Fruit fly (Drosophila melanogaster) whole organism, adult: ENCODE results near the gene CG46463.

ENCODE experiments used
- CG11617 ChIP-seq: fragments of 200-800 bp; sonication (Bioruptor generic); optimal IDR thresholded peaks from 2 replicates; lab custom pipeline; 2017; ENCODE audit warnings: mild to moderate bottlenecking, missing biosample characterization, missing genetic modification reagents, missing genetic modification characterization
- CG7045 ChIP-seq: fragments of 200-800 bp; sonication (Bioruptor generic); optimal IDR thresholded peaks from 2 replicates; lab custom pipeline; 2017; ENCODE audit warnings: missing biosample characterization, mild to moderate bottlenecking, missing genetic modification characterization
- Mnt ChIP-seq: fragments of 200-800 bp; sonication (Bioruptor generic); optimal IDR thresholded peaks from 2 replicates; lab custom pipeline; 2016; ENCODE audit warnings: missing biosample characterization, mild to moderate bottlenecking, missing genetic modification characterization
- bab1 ChIP-seq: fragments of 200-800 bp; sonication (Bioruptor generic); optimal IDR thresholded peaks from 3 replicates; lab custom pipeline; 2019; ENCODE audit warnings: missing biosample characterization, mild to moderate bottlenecking, missing genetic modification characterization, moderate library complexity
- cnc ChIP-seq, 2 experiments: fragments of >200 bp; optimal IDR thresholded peaks; 2 replicates each; lab custom pipeline; 2017
- kay ChIP-seq: fragments of 200-800 bp; sonication (Bioruptor generic); peaks from one replicate; lab custom pipeline; 2016; ENCODE audit warnings: missing biosample characterization, missing genetic modification characterization, borderline replicate concordance
- toe ChIP-seq: fragments of 200-800 bp; sonication (Bioruptor generic); optimal IDR thresholded peaks from 2 replicates; lab custom pipeline; 2016; ENCODE audit warnings: missing biosample characterization, missing genetic modification characterization

- no peak for TF ChIP-seq toe (GFP tag; lab: Kevin White, UChicago)
- TF ChIP-seq Mnt (GFP tag; lab: Kevin White, UChicago) = no peak
- TF ChIP-seq cnc (optimal IDR thresholded peaks at IDR 0.05; lab: Kevin White, UChicago) = no peak
- TF ChIP-seq CG7045 (GFP tag; lab: Kevin White, UChicago) = no peak
- no peak for TF ChIP-seq CG11617 (GFP tag; lab: Kevin White, UChicago)
- no peak for TF ChIP-seq bab1 (GFP tag; lab: Kevin White, UChicago)
- no peak for TF ChIP-seq kay (GFP tag; lab: Kevin White, UChicago)
Measured at dm6 chr3L:3439598-3439997, 21.5 kb upstream of the CG46463 start.
